Fruit fly (Drosophila melanogaster): Measurements from ENCODE around the gene CG13455.

dm6 chr3L:15535228-15535598, 38.8 kb downstream of the CG13455 start, which contains the start of gene CrebA:
- TF ChIP-seq bab1 (GFP tag; optimal IDR thresholded peaks at IDR 0.05) (no peak), CG12768 (GFP tag; optimal IDR thresholded peaks at IDR 0.05) (no peak)

Measured in whole organism, adult.